Fruit fly (Drosophila melanogaster): ENCODE results near the gene CG32486.
A peak's percentile ranks its signal among the peaks of the same experiment; 100 is the strongest.

Gene CG32486

dm6 chr3L:3050185-3050584 lies 20.5 kb downstream of the CG32486 start, which contains the start of gene CG32485 (continued):
- TF ChIP-seq Lhr (GFP tag; optimal IDR thresholded peaks at IDR 0.05), result no peak
- no peak for TF ChIP-seq shn (GFP tag; optimal IDR thresholded peaks at IDR 0.05)
- no peak for TF ChIP-seq sens (GFP tag)
- TF ChIP-seq run (tag; optimal IDR thresholded peaks at IDR 0.05), result no peak
- no peak for TF ChIP-seq CG8765 (GFP tag; IDR thresholded peaks at IDR 0.05)
- TF ChIP-seq Dp (GFP tag; optimal IDR thresholded peaks at IDR 0.05), result peak; percentile 32
- TF ChIP-seq lov (optimal IDR thresholded peaks at IDR 0.05), result no peak
- TF ChIP-seq lov (GFP tag; IDR thresholded peaks at IDR 0.05), result no peak
- TF ChIP-seq slou (GFP tag; optimal IDR thresholded peaks at IDR 0.05), result no peak
- no peak for TF ChIP-seq dpn (GFP tag; optimal IDR thresholded peaks at IDR 0.05)
- no peak for TF ChIP-seq E2f2 (GFP tag; IDR thresholded peaks at IDR 0.05)
- TF ChIP-seq cato (GFP tag; optimal IDR thresholded peaks at IDR 0.05; ENCODE audit: borderline replicate concordance), result no peak
- TF ChIP-seq Dip3 (GFP tag; optimal IDR thresholded peaks at IDR 0.05), result no peak
- TF ChIP-seq gfzf (GFP tag; optimal IDR thresholded peaks at IDR 0.05), result peak; percentile 79
- no peak for TF ChIP-seq al (GFP tag; IDR thresholded peaks at IDR 0.05)
- TF ChIP-seq CG32772 (GFP tag; IDR thresholded peaks at IDR 0.05), result peak; percentile 53; the same call in 1 of the 2 replicates
- no peak for TF ChIP-seq jing (GFP tag; optimal IDR thresholded peaks at IDR 0.05)
- no peak for TF ChIP-seq cwo (GFP tag; optimal IDR thresholded peaks at IDR 0.05)
- TF ChIP-seq CG18476 (GFP tag; optimal IDR thresholded peaks at IDR 0.05), result no peak
- no peak for TF ChIP-seq Oli (tag; optimal IDR thresholded peaks at IDR 0.05)
- no peak for TF ChIP-seq wor (GFP tag; IDR thresholded peaks at IDR 0.05)
- TF ChIP-seq Sin3A (optimal IDR thresholded peaks at IDR 0.05), result no peak
- TF ChIP-seq CG10654 (GFP tag; optimal IDR thresholded peaks at IDR 0.05), result no peak
- TF ChIP-seq CG8281 (tag; optimal IDR thresholded peaks at IDR 0.05), result no peak
- no peak for TF ChIP-seq GATAe (GFP tag; conservative IDR thresholded peaks at IDR 0.05)
- no peak for TF ChIP-seq twi (tag; optimal IDR thresholded peaks at IDR 0.05)
- TF ChIP-seq bowl (GFP tag; IDR thresholded peaks at IDR 0.05), result no peak
- no peak for TF ChIP-seq CG7556 (GFP tag; optimal IDR thresholded peaks at IDR 0.05)
- TF ChIP-seq CG3065 (GFP tag; optimal IDR thresholded peaks at IDR 0.05), result no peak
- TF ChIP-seq CG7786 (GFP tag; optimal IDR thresholded peaks at IDR 0.05), result no peak
- TF ChIP-seq odd (GFP tag; optimal IDR thresholded peaks at IDR 0.05), result no peak
- no peak for TF ChIP-seq wek (GFP tag; optimal IDR thresholded peaks at IDR 0.05)
- no peak for TF ChIP-seq nau (GFP tag; optimal IDR thresholded peaks at IDR 0.05)
- TF ChIP-seq fd96Cb (tag; optimal IDR thresholded peaks at IDR 0.05), result no peak
- no peak for TF ChIP-seq zfh1 (GFP tag; IDR thresholded peaks at IDR 0.05)
- no peak for TF ChIP-seq Dek (tag; optimal IDR thresholded peaks at IDR 0.05)
- TF ChIP-seq caup (GFP tag; optimal IDR thresholded peaks at IDR 0.05; ENCODE audit: severe bottlenecking), result no peak
- no peak for TF ChIP-seq Gug (GFP tag; IDR thresholded peaks at IDR 0.05)
- no peak for TF ChIP-seq Taf1 (GFP tag; IDR thresholded peaks at IDR 0.05)
- TF ChIP-seq CG12659 (GFP tag; optimal IDR thresholded peaks at IDR 0.05), result peak; percentile 15
- no peak for TF ChIP-seq CG10431 (GFP tag; optimal IDR thresholded peaks at IDR 0.05)
- no peak for TF ChIP-seq crc (GFP tag; optimal IDR thresholded peaks at IDR 0.05)
- TF ChIP-seq CG13123 (GFP tag; optimal IDR thresholded peaks at IDR 0.05), result no peak
- no peak for TF ChIP-seq Atf-2 (GFP tag; optimal IDR thresholded peaks at IDR 0.05)
- TF ChIP-seq ase (GFP tag; IDR thresholded peaks at IDR 0.05), result no peak
- TF ChIP-seq Adf1 (GFP tag; IDR thresholded peaks at IDR 0.05), result no peak
- no peak for TF ChIP-seq Hand (GFP tag; optimal IDR thresholded peaks at IDR 0.05)
- peak; percentile 67 for TF ChIP-seq CG17359 (tag; optimal IDR thresholded peaks at IDR 0.05)
- no peak for TF ChIP-seq Side (GFP tag; optimal IDR thresholded peaks at IDR 0.05)
- TF ChIP-seq gcm2 (GFP tag; optimal IDR thresholded peaks at IDR 0.05), result no peak
- no peak for TF ChIP-seq E2f1 (GFP tag; IDR thresholded peaks at IDR 0.05)
- no peak for TF ChIP-seq ken (GFP tag; IDR thresholded peaks at IDR 0.05)
- TF ChIP-seq CG11247 (GFP tag; IDR thresholded peaks at IDR 0.05), result no peak

Data from whole organism, embryonic.